Fruit fly (Drosophila melanogaster) S2 (cell line): Measurements from ENCODE around the gene Ravus.

Experiments
- CG8478 ChIP-seq: fragments of >200 bp; optimal IDR thresholded peaks from 2 replicates; lab custom pipeline; 2018
- CTCF ChIP-seq, 2 experiments: fragments of >200 bp; optimal IDR thresholded peaks; 2 replicates each; lab custom pipeline; 2018

DNA sequence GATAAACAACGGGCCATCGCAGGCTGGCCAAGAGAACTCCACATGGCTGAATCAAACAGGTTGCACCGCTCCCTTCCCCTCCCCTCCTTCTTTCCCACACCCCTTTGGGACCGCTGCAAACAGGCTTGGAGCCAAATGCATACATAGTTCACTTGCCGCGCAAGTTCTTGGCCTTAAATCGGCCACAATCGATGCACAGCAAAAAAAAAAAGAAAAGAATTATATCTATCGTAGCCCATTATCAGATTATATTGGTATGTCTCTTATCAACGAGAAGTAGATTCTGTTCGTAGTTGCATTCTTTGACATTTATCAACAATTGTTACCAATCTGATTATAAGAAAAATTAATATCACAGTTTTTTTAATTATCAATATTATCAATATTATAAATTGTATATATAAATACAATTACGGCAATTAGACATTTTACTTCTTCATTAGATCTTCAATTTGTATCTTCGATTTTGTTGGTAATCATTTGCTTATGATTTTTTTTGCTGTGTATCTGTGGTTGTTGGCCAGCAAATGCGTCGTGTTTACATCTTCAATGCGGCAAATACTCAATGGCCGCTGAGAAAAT, 41.5 kb upstream of the Ravus start:
- TF ChIP-seq CTCF (optimal IDR thresholded peaks at IDR 0.05; lab: Kevin White, UChicago) = no peak
- TF ChIP-seq CG8478 (lab: Kevin White, UChicago) = no peak
